Worm (Caenorhabditis elegans) whole organism, young adult: ENCODE data around the gene end-1.

Source experiments
- B0035.1 ChIP-seq: sonication (generic microtip); optimal IDR thresholded peaks from 2 replicates; lab custom pipeline; 2016; ENCODE audit warnings: missing genetic modification characterization, mild to moderate bottlenecking, missing compliant biosample characterization, missing genotype, missing genetic modification reagents
- C06A6.2 ChIP-seq: fragments of 200-800 bp; sonication (Bioruptor generic); conservative IDR thresholded peaks from 2 replicates; pipeline ENCODE4 v1.3.6; 2022; ENCODE audit warnings: missing genetic modification characterization, missing compliant biosample characterization
- F22D6.2 ChIP-seq: sonication (generic microtip); optimal IDR thresholded peaks from 2 replicates; lab custom pipeline; 2016; ENCODE audit warnings: mild to moderate bottlenecking, missing genetic modification characterization, missing compliant biosample characterization
- F23B12.7 ChIP-seq: sonication (generic microtip); optimal IDR thresholded peaks from 2 replicates; lab custom pipeline; 2017; ENCODE audit warnings: missing genetic modification characterization, mild to moderate bottlenecking, missing compliant biosample characterization, antibody characterized with exemption, moderate library complexity; ENCODE audit not compliant: insufficient read depth
- K11D2.4 ChIP-seq: fragments of 200-800 bp; sonication (Bioruptor generic); IDR thresholded peaks from 2 replicates; pipeline ENCODE4 v1.3.6; 2022; ENCODE audit warnings: missing genetic modification reagents, missing genetic modification characterization, missing compliant biosample characterization
- Y53F4B.3 ChIP-seq: fragments of 200-800 bp; sonication (Bioruptor generic); IDR thresholded peaks from 2 replicates; pipeline ENCODE4 v1.3.6; 2022; ENCODE audit warnings: missing genetic modification reagents, missing genetic modification characterization, missing compliant biosample characterization
- Y53G8AR.9 ChIP-seq: fragments of 200-800 bp; sonication (Bioruptor generic); conservative IDR thresholded peaks from 2 replicates; pipeline ENCODE4 v1.3.6; 2022; ENCODE audit warnings: missing genetic modification reagents, missing genetic modification characterization, missing compliant biosample characterization
- Y95B8A.8 ChIP-seq: fragments of 200-800 bp; sonication (Bioruptor generic); IDR thresholded peaks from 2 replicates; pipeline ENCODE4 v1.3.6; 2022; ENCODE audit warnings: missing genetic modification reagents, missing genetic modification characterization, missing compliant biosample characterization
- ama-1 ChIP-seq, 3 experiments: fragments of 150-350 bp in 1 of 3; sonication (generic microtip) in 2 of 3; optimal IDR thresholded peaks; 2 replicates each; lab custom pipeline; 2014 to 2018; ENCODE audit warnings: missing biosample characterization in 2 of 3, missing genetic modification characterization in 2 of 3, missing genetic modification reagents in 2 of 3
- aptf-2 ChIP-seq: fragments of 200-800 bp; sonication (Bioruptor generic); conservative IDR thresholded peaks from 2 replicates; pipeline ENCODE4 v1.3.6; 2022; ENCODE audit warnings: missing genetic modification reagents, missing genetic modification characterization, missing compliant biosample characterization
- athp-1 ChIP-seq: sonication (generic microtip); optimal IDR thresholded peaks from 2 replicates; lab custom pipeline; 2017; ENCODE audit warnings: mild to moderate bottlenecking, missing genetic modification characterization, missing compliant biosample characterization
- attf-3 ChIP-seq: fragments of 200-800 bp; sonication (Bioruptor generic); conservative IDR thresholded peaks from 2 replicates; pipeline ENCODE4 v1.3.6; 2022; ENCODE audit warnings: missing genetic modification reagents, missing genetic modification characterization, missing compliant biosample characterization
- attf-6 ChIP-seq: fragments of 200-800 bp; sonication (Bioruptor generic); IDR thresholded peaks from 2 replicates; pipeline ENCODE4 v1.3.6; 2022; ENCODE audit warnings: missing genetic modification reagents, missing genetic modification characterization, missing compliant biosample characterization
- bed-2 ChIP-seq: fragments of 200-800 bp; sonication (Bioruptor generic); IDR thresholded peaks from 2 replicates; pipeline ENCODE4 v1.3.6; 2022; ENCODE audit warnings: missing genetic modification reagents, missing genetic modification characterization, missing compliant biosample characterization
- cebp-2 ChIP-seq: fragments of 200-800 bp; sonication (Bioruptor generic); IDR thresholded peaks from 2 replicates; pipeline ENCODE4 v1.3.6; 2022; ENCODE audit warnings: missing genetic modification characterization, missing compliant biosample characterization
- ceh-27 ChIP-seq: fragments of 200-800 bp; sonication (Bioruptor generic); optimal IDR thresholded peaks from 2 replicates; lab custom pipeline; 2018; ENCODE audit warnings: mild to moderate bottlenecking, missing genetic modification characterization, moderate library complexity, missing compliant biosample characterization
- ceh-91 ChIP-seq: fragments of 200-800 bp; sonication (Bioruptor generic); IDR thresholded peaks from 2 replicates; pipeline ENCODE4 v1.3.6; 2022; ENCODE audit warnings: missing genetic modification reagents, missing genetic modification characterization, missing compliant biosample characterization
- dpff-1 ChIP-seq: sonication (generic microtip); optimal IDR thresholded peaks from 2 replicates; lab custom pipeline; 2017; ENCODE audit warnings: mild to moderate bottlenecking, missing genetic modification characterization, missing compliant biosample characterization
- egl-18 ChIP-seq: fragments of 200-800 bp; sonication (Bioruptor generic); IDR thresholded peaks from 2 replicates; pipeline ENCODE4 v1.3.6; 2022; ENCODE audit warnings: missing genetic modification reagents, missing genetic modification characterization, missing compliant biosample characterization
- ets-4 ChIP-seq: fragments of 200-800 bp; sonication (Bioruptor generic); optimal IDR thresholded peaks from 2 replicates; lab custom pipeline; 2018; ENCODE audit warnings: mild to moderate bottlenecking, missing genetic modification characterization, missing compliant biosample characterization
- fkh-3 ChIP-seq: sonication (generic microtip); optimal IDR thresholded peaks from 2 replicates; lab custom pipeline; 2016; ENCODE audit warnings: mild to moderate bottlenecking, missing genetic modification characterization, missing compliant biosample characterization
- hsf-1 ChIP-seq: fragments of 200-800 bp; sonication (Bioruptor generic); IDR thresholded peaks from 2 replicates; pipeline ENCODE4 v1.3.6; 2022; ENCODE audit warnings: missing genetic modification reagents, missing genetic modification characterization, missing compliant biosample characterization
- let-526 ChIP-seq: fragments of 200-800 bp; sonication (Bioruptor generic); IDR thresholded peaks from 2 replicates; pipeline ENCODE4 v1.3.6; 2022; ENCODE audit warnings: missing genetic modification reagents, missing genetic modification characterization, missing compliant biosample characterization
- let-607 ChIP-seq, 2 experiments: fragments of 200-800 bp in 1 of 2; sonication (Bioruptor generic) in 1 of 2; sonication (generic microtip) in 1 of 2; optimal IDR thresholded peaks; 2 replicates each; lab custom pipeline; 2016 to 2018; ENCODE audit warnings: mild to moderate bottlenecking in 2 of 2, missing compliant biosample characterization in 2 of 2, missing genetic modification characterization in 2 of 2, moderate library complexity in 2 of 2, missing genotype in 1 of 2
- lir-1 ChIP-seq: fragments of 200-800 bp; sonication (Bioruptor generic); conservative IDR thresholded peaks from 2 replicates; pipeline ENCODE4 v1.3.6; 2022; ENCODE audit warnings: missing genetic modification reagents, missing genetic modification characterization, missing compliant biosample characterization
- lsl-1 ChIP-seq: fragments of 200-800 bp; sonication (Bioruptor generic); optimal IDR thresholded peaks from 2 replicates; lab custom pipeline; 2018; ENCODE audit warnings: mild to moderate bottlenecking, missing genetic modification characterization, moderate library complexity, missing compliant biosample characterization
- madf-6 ChIP-seq: fragments of 200-800 bp; sonication (Bioruptor generic); IDR thresholded peaks from 2 replicates; pipeline ENCODE4 v1.3.6; 2022; ENCODE audit warnings: missing genetic modification reagents, missing genetic modification characterization, missing compliant biosample characterization
- madf-8 ChIP-seq: fragments of 200-800 bp; sonication (Bioruptor generic); conservative IDR thresholded peaks from 2 replicates; pipeline ENCODE4 v1.3.6; 2022; ENCODE audit warnings: missing genetic modification reagents, missing genetic modification characterization, missing compliant biosample characterization
- mel-28 ChIP-seq: sonication (generic microtip); optimal IDR thresholded peaks from 2 replicates; lab custom pipeline; 2016; ENCODE audit warnings: borderline replicate concordance, mild to moderate bottlenecking, missing genetic modification characterization, missing compliant biosample characterization
- mes-4 ChIP-seq: sonication (generic microtip); optimal IDR thresholded peaks from 2 replicates; lab custom pipeline; 2016; ENCODE audit warnings: missing genotype, missing genetic modification characterization, missing compliant biosample characterization
- nfya-1 ChIP-seq: sonication (generic microtip); optimal IDR thresholded peaks from 2 replicates; lab custom pipeline; 2017; ENCODE audit warnings: antibody characterized with exemption, missing compliant biosample characterization, missing genetic modification characterization, borderline replicate concordance; ENCODE audit not compliant: insufficient read depth
- rec-8 ChIP-seq, 2 experiments: sonication (generic microtip); optimal IDR thresholded peaks; 2 replicates each; lab custom pipeline; 2016; ENCODE audit warnings: mild to moderate bottlenecking in 2 of 2, missing genetic modification characterization in 2 of 2, missing genetic modification reagents in 2 of 2, missing genotype in 2 of 2, missing biosample characterization in 1 of 2, missing compliant biosample characterization in 1 of 2, moderate library complexity in 1 of 2
- repo-1 ChIP-seq: sonication (generic microtip); optimal IDR thresholded peaks from 2 replicates; lab custom pipeline; 2017; ENCODE audit warnings: mild to moderate bottlenecking, missing genetic modification characterization, missing compliant biosample characterization
- snpc-1.1 ChIP-seq: sonication (generic microtip); optimal IDR thresholded peaks from 2 replicates; lab custom pipeline; 2017; ENCODE audit warnings: missing genetic modification characterization, mild to moderate bottlenecking, missing compliant biosample characterization, antibody characterized with exemption, moderate library complexity, missing genotype, missing genetic modification reagents; ENCODE audit not compliant: insufficient read depth
- snpc-1.3 ChIP-seq: sonication (generic microtip); optimal IDR thresholded peaks from 2 replicates; lab custom pipeline; 2017; ENCODE audit warnings: missing genetic modification characterization, mild to moderate bottlenecking, missing compliant biosample characterization, antibody characterized with exemption, moderate library complexity, missing genotype, missing genetic modification reagents; ENCODE audit not compliant: insufficient read depth
- sptf-2 ChIP-seq: fragments of 200-800 bp; sonication (Bioruptor generic); optimal IDR thresholded peaks from 2 replicates; lab custom pipeline; 2018; ENCODE audit warnings: mild to moderate bottlenecking, missing genetic modification characterization, missing compliant biosample characterization
- tbp1 ChIP-seq: fragments of 200-800 bp; sonication (Bioruptor generic); optimal IDR thresholded peaks from 2 replicates; lab custom pipeline; 2018; ENCODE audit warnings: mild to moderate bottlenecking, missing genetic modification characterization, missing compliant biosample characterization
- tlf-1 ChIP-seq: fragments of 200-800 bp; sonication (Bioruptor generic); optimal IDR thresholded peaks from 2 replicates; lab custom pipeline; 2018; ENCODE audit warnings: mild to moderate bottlenecking, missing genetic modification characterization, missing compliant biosample characterization
- xnd-1 ChIP-seq: sonication (generic microtip); optimal IDR thresholded peaks from 2 replicates; lab custom pipeline; 2016; ENCODE audit warnings: missing genotype, missing genetic modification reagents, missing genetic modification characterization, missing compliant biosample characterization
- zim-3 ChIP-seq: sonication (generic microtip); optimal IDR thresholded peaks from 2 replicates; lab custom pipeline; 2017; ENCODE audit warnings: mild to moderate bottlenecking, missing genetic modification characterization, moderate library complexity, missing compliant biosample characterization
- ztf-18 ChIP-seq: sonication (generic microtip); optimal IDR thresholded peaks from 2 replicates; lab custom pipeline; 2016; ENCODE audit warnings: missing genotype, mild to moderate bottlenecking, missing genetic modification characterization, missing compliant biosample characterization
- ztf-25 ChIP-seq: fragments of 200-800 bp; sonication (Bioruptor generic); IDR thresholded peaks from 2 replicates; pipeline ENCODE4 v1.3.6; 2022; ENCODE audit warnings: missing genetic modification reagents, missing genetic modification characterization, missing compliant biosample characterization
- ztf-28 ChIP-seq: fragments of 200-800 bp; sonication (Bioruptor generic); IDR thresholded peaks from 2 replicates; pipeline ENCODE4 v1.3.6; 2022; ENCODE audit warnings: missing genetic modification reagents, missing genetic modification characterization, missing compliant biosample characterization
- ztf-3 ChIP-seq: fragments of 200-800 bp; sonication (Bioruptor generic); optimal IDR thresholded peaks from 2 replicates; lab custom pipeline; 2018; ENCODE audit warnings: mild to moderate bottlenecking, missing genetic modification characterization, missing compliant biosample characterization

Gene end-1

DNA sequence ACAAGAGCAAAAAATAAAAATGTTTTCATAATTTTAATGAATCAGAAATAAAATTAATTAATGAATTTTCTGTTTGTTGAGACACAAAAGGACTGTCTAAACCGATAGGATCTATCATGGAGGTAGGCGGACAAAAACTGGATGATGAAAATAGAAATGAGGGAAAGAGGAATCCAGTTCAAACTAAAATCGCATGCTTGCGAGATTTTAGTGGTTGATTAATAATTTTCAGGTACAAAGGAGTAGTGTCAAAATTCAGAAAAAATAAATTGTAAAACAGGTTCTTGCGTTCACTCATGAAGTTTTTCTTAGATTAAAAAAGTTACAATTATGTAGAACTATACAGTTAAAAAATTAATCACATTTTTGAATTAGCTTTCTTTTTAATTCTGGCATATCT lies 42.5 kb downstream of the end-1 start, which contains the start of gene T08G5.3:
Gene T08G5.3, minus strand, starts transcription at position 101 of the 400 bp plus-strand sequence.
- TF ChIP-seq bed-2: no peak
- TF ChIP-seq ceh-91 (GFP tag; lab: Robert Waterston, UW): no peak
- TF ChIP-seq tlf-1 (GFP tag; lab: Kevin White, UChicago): no peak
- no peak for TF ChIP-seq ets-4
- TF ChIP-seq, all 124 proteins: peak for 0

DNA sequence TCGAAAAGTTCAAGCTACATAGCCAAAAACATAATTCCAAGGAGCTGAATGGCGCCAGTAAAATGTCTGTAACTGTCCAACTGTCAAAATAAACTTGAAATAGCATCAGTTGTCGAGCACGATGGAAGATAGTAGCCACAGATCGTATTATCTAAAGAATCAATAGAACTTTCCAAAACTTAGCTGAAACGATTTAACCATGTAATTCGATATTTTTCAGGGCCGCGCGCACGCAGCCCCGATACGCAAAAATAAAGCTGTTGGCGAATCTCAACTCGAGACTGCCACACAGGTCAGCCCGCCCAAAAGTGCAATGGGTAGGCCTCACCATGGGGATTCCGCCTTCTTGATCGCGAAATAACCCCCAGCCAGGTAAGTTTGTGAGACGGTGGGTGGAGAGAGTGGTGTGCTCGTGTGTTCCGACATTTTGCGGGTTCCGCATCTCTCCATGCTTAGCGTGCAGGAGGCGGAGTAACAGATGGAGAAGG lies 43.4 kb downstream of the end-1 start:
- TF ChIP-seq madf-8 (GFP tag; lab: Robert Waterston, UW) (peak; percentile 44), xnd-1 (tag; lab: Kevin White, UChicago) (peak; percentile 42), fkh-3 (tag; lab: Kevin White, UChicago) (no peak), repo-1 (peak; percentile 91), ztf-25 (GFP tag; lab: Robert Waterston, UW) (no peak), tbp1 (GFP tag; lab: Kevin White, UChicago) (peak; percentile 77), hsf-1 (GFP tag; lab: Robert Waterston, UW) (peak; percentile 74), ceh-27 (peak; percentile 28), ztf-18 (tag; lab: Kevin White, UChicago) (peak; percentile 52), athp-1 (tag; lab: Kevin White, UChicago) (no peak), ets-4 (peak; percentile 43), Y53F4B.3 (GFP tag; lab: Robert Waterston, UW) (peak; percentile 57), let-526 (GFP tag; lab: Robert Waterston, UW) (0 out of 2 replicates have a peak, but pooled peaks have one; percentile 5), snpc-1.1 (tag; lab: Kevin White, UChicago) (peak; percentile 92), madf-6 (peak; percentile 81), Y53G8AR.9 (GFP tag; lab: Robert Waterston, UW) (peak; percentile 86), mel-28 (no peak), mes-4 (peak; percentile 6), Y95B8A.8 (0 out of 2 replicates have a peak, but pooled peaks have one; percentile 26), aptf-2 (GFP tag; lab: Robert Waterston, UW) (peak; percentile 74; the same call in 1 of the 2 replicates), snpc-1.3 (tag; lab: Kevin White, UChicago) (peak; percentile 22), ama-1 (optimal IDR thresholded peaks at IDR 0.05; lab: Kevin White, UChicago) (peak; percentile 84), ama-1 (GFP tag; optimal IDR thresholded peaks at IDR 0.05; lab: Kevin White, UChicago) (no peak), B0035.1 (tag; lab: Kevin White, UChicago) (peak; percentile 38), K11D2.4 (GFP tag; lab: Robert Waterston, UW) (peak; percentile 52; the same call in 1 of the 2 replicates), dpff-1 (tag; lab: Kevin White, UChicago) (peak; percentile 75), cebp-2 (0 out of 2 replicates have a peak, but pooled peaks have one; percentile 88), ztf-28 (peak; percentile 57; the same call in 1 of the 2 replicates), F22D6.2 (tag; lab: Kevin White, UChicago) (peak; percentile 12), nfya-1 (tag; lab: Kevin White, UChicago) (no peak), lir-1 (no peak), lsl-1 (GFP tag; lab: Kevin White, UChicago) (peak; percentile 64), F23B12.7 (tag; lab: Kevin White, UChicago) (peak; percentile 16), zim-3 (tag; lab: Kevin White, UChicago) (no peak), attf-6 (GFP tag; lab: Robert Waterston, UW) (peak; percentile 94), C06A6.2 (GFP tag; lab: Robert Waterston, UW) (0 out of 2 replicates have a peak, but pooled peaks have one; percentile 20), let-607 (tag; optimal IDR thresholded peaks at IDR 0.05; lab: Kevin White, UChicago) (peak in 1 of 2 experiments; percentile 15), rec-8 (tag; optimal IDR thresholded peaks at IDR 0.05; lab: Kevin White, UChicago) (peak; percentile 3 to 44), ztf-3 (no peak), attf-3 (GFP tag; lab: Robert Waterston, UW) (no peak), egl-18 (GFP tag; lab: Robert Waterston, UW) (0 out of 2 replicates have a peak, but pooled peaks have one; percentile 45), sptf-2 (peak; percentile 88)
